Fruit fly (Drosophila melanogaster): Measurements from ENCODE around the gene Tfb5.

DNA sequence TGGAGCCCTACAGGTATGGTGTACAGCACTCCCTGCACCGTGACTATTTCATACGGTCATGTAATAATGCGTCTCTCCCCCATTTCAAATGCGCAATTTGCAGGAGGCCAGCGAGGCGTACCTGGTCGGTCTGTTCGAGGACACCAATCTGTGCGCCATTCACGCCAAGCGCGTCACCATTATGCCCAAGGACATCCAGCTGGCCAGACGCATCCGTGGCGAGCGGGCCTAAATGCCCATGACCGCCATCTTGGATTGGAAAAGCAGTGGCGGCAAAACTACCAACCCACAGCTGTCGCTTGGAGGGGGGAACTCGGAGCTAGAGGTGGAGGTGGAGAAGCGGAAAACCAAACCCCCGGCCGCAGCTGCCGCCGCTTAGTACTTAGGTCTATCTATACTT lies 44.9 kb upstream of the Tfb5 start:
- TF ChIP-seq h (optimal IDR thresholded peaks at IDR 0.05) (no peak), psq (optimal IDR thresholded peaks at IDR 0.05) (no peak)

All from Kc167 (cell line).